Worm (Caenorhabditis elegans): ENCODE results near the gene B0393.5.

The B0393.5 gene

ce11 chrIII:4796039-4796438, 30.5 kb downstream of the B0393.5 start:
- peak; percentile 29 for TF ChIP-seq hmg-4 (GFP tag; optimal IDR thresholded peaks at IDR 0.05)
- no peak for TF ChIP-seq ceh-36 (tag; optimal IDR thresholded peaks at IDR 0.05)

- TF ChIP-seq F13C5.2 (tag; optimal IDR thresholded peaks at IDR 0.05) (no peak), tbx-11 (GFP tag; IDR thresholded peaks at IDR 0.05) (no peak), tra-4 (tag; optimal IDR thresholded peaks at IDR 0.05) (no peak), sea-1 (GFP tag; conservative IDR thresholded peaks at IDR 0.05) (no peak), hmg-4 (GFP tag; optimal IDR thresholded peaks at IDR 0.05) (no peak), ceh-13 (GFP tag; optimal IDR thresholded peaks at IDR 0.05) (no peak), ama-1 (optimal IDR thresholded peaks at IDR 0.05) (no peak), hmbx-1 (tag; optimal IDR thresholded peaks at IDR 0.05) (no peak), ceh-36 (tag; optimal IDR thresholded peaks at IDR 0.05) (no peak), scrt-1 (GFP tag; IDR thresholded peaks at IDR 0.05) (no peak), B0310.2 (tag; optimal IDR thresholded peaks at IDR 0.05) (no peak), tbx-37 (GFP tag; conservative IDR thresholded peaks at IDR 0.05) (no peak), aly-1 (tag; optimal IDR thresholded peaks at IDR 0.05) (no peak), ets-7 (tag; optimal IDR thresholded peaks at IDR 0.05) (no peak), hnd-1 (tag; optimal IDR thresholded peaks at IDR 0.05) (no peak), pes-1 (GFP tag; IDR thresholded peaks at IDR 0.05) (no peak)
Measured at ce11 chrIII:4796536-4796935, 31.0 kb downstream of the B0393.5 start, which contains the start of gene tag-325. tag-325 (plus strand) TSS chrIII:4796836.

ce11 chrIII:4802707-4803106, 37.1 kb downstream of the B0393.5 start, which contains the start of gene metl-5:
metl-5 (plus strand) TSS chrIII:4803007.
- no peak for TF ChIP-seq aly-1 (tag; optimal IDR thresholded peaks at IDR 0.05)
- no peak for TF ChIP-seq flt-1 (GFP tag; IDR thresholded peaks at IDR 0.05)
- no peak for TF ChIP-seq sea-1 (GFP tag; conservative IDR thresholded peaks at IDR 0.05)
- TF ChIP-seq hmbx-1 (tag; optimal IDR thresholded peaks at IDR 0.05): no peak
- TF ChIP-seq tbx-11 (GFP tag; IDR thresholded peaks at IDR 0.05): no peak
- TF ChIP-seq tra-4 (tag; optimal IDR thresholded peaks at IDR 0.05): no peak
- TF ChIP-seq ceh-13 (GFP tag; optimal IDR thresholded peaks at IDR 0.05): no peak
- no peak for TF ChIP-seq F13C5.2 (tag; optimal IDR thresholded peaks at IDR 0.05)
- TF ChIP-seq ets-7 (tag; optimal IDR thresholded peaks at IDR 0.05): no peak
- no peak for TF ChIP-seq hnd-1 (tag; optimal IDR thresholded peaks at IDR 0.05)
- no peak for TF ChIP-seq B0310.2 (tag; optimal IDR thresholded peaks at IDR 0.05)
- TF ChIP-seq ceh-36 (tag; optimal IDR thresholded peaks at IDR 0.05): no peak
- TF ChIP-seq hmg-4 (GFP tag; optimal IDR thresholded peaks at IDR 0.05): no peak
- TF ChIP-seq tbx-37 (GFP tag; conservative IDR thresholded peaks at IDR 0.05): no peak
- no peak for TF ChIP-seq ama-1 (optimal IDR thresholded peaks at IDR 0.05)
- no peak for TF ChIP-seq scrt-1 (GFP tag; IDR thresholded peaks at IDR 0.05)
- TF ChIP-seq pes-1 (GFP tag; IDR thresholded peaks at IDR 0.05): no peak

ce11 chrIII:4806345-4806744, 40.8 kb downstream of the B0393.5 start:
- TF ChIP-seq ets-7 (tag; optimal IDR thresholded peaks at IDR 0.05): no peak
- no peak for TF ChIP-seq hnd-1 (tag; optimal IDR thresholded peaks at IDR 0.05)
- TF ChIP-seq F13C5.2 (tag; optimal IDR thresholded peaks at IDR 0.05): no peak
- no peak for TF ChIP-seq scrt-1 (GFP tag; IDR thresholded peaks at IDR 0.05)
- TF ChIP-seq B0310.2 (tag; optimal IDR thresholded peaks at IDR 0.05): no peak

ce11 chrIII:4808089-4808488, 42.5 kb downstream of the B0393.5 start:
- TF ChIP-seq tbx-11 (GFP tag; IDR thresholded peaks at IDR 0.05): no peak
- no peak for TF ChIP-seq aly-1 (tag; optimal IDR thresholded peaks at IDR 0.05)
- no peak for TF ChIP-seq pes-1 (GFP tag; IDR thresholded peaks at IDR 0.05)
- no peak for TF ChIP-seq ets-7 (tag; optimal IDR thresholded peaks at IDR 0.05)
- no peak for TF ChIP-seq hmg-4 (GFP tag; optimal IDR thresholded peaks at IDR 0.05)
- TF ChIP-seq B0310.2 (tag; optimal IDR thresholded peaks at IDR 0.05): no peak
- no peak for TF ChIP-seq sea-1 (GFP tag; conservative IDR thresholded peaks at IDR 0.05)
- no peak for TF ChIP-seq hmbx-1 (tag; optimal IDR thresholded peaks at IDR 0.05)
- no peak for TF ChIP-seq tbx-37 (GFP tag; conservative IDR thresholded peaks at IDR 0.05)

- TF ChIP-seq F13C5.2 (tag; optimal IDR thresholded peaks at IDR 0.05) (no peak), ama-1 (optimal IDR thresholded peaks at IDR 0.05) (no peak), hnd-1 (tag; optimal IDR thresholded peaks at IDR 0.05) (no peak), ceh-36 (tag; optimal IDR thresholded peaks at IDR 0.05) (no peak), sea-1 (GFP tag; conservative IDR thresholded peaks at IDR 0.05) (no peak), hmbx-1 (tag; optimal IDR thresholded peaks at IDR 0.05) (no peak), aly-1 (tag; optimal IDR thresholded peaks at IDR 0.05) (no peak), pes-1 (GFP tag; IDR thresholded peaks at IDR 0.05) (no peak), B0310.2 (tag; optimal IDR thresholded peaks at IDR 0.05) (no peak)
Measured at ce11 chrIII:4809526-4810153, 44.1 kb downstream of the B0393.5 start, which contains the start of gene pal-1. pal-1 (minus strand) TSS chrIII:4809576.

ce11 chrIII:4811195-4811594, 45.6 kb downstream of the B0393.5 start, which contains the start of gene C38D4.7:
C38D4.7 (minus strand) TSS chrIII:4811295.
- TF ChIP-seq aly-1 (tag; optimal IDR thresholded peaks at IDR 0.05) (no peak), hmbx-1 (tag; optimal IDR thresholded peaks at IDR 0.05) (no peak)

- TF ChIP-seq hmg-4 (GFP tag; optimal IDR thresholded peaks at IDR 0.05): no peak
- no peak for TF ChIP-seq scrt-1 (GFP tag; IDR thresholded peaks at IDR 0.05)
- TF ChIP-seq tra-4 (tag; optimal IDR thresholded peaks at IDR 0.05): no peak
- TF ChIP-seq sea-1 (GFP tag; conservative IDR thresholded peaks at IDR 0.05): no peak
- TF ChIP-seq F13C5.2 (tag; optimal IDR thresholded peaks at IDR 0.05): no peak
- TF ChIP-seq hnd-1 (tag; optimal IDR thresholded peaks at IDR 0.05): no peak
- no peak for TF ChIP-seq ceh-36 (tag; optimal IDR thresholded peaks at IDR 0.05)
Measured at ce11 chrIII:4814730-4815129, 49.2 kb downstream of the B0393.5 start, which contains the start of gene arl-6. arl-6 (minus strand) TSS chrIII:4814830.
